Fruit fly (Drosophila melanogaster): ENCODE measurements around the gene CG5921.

dm6 chrX:6089679-6090460, 39.2 kb downstream of the CG5921 start, which contains the start of gene raptor:
- TF ChIP-seq CG5204 (GFP tag; optimal IDR thresholded peaks at IDR 0.05): no peak
- no peak for TF ChIP-seq tj (GFP tag; optimal IDR thresholded peaks at IDR 0.05)
- no peak for TF ChIP-seq pad (GFP tag; optimal IDR thresholded peaks at IDR 0.05)
- peak; percentile 3 for TF ChIP-seq CG12768 (GFP tag; optimal IDR thresholded peaks at IDR 0.05)
- TF ChIP-seq CG7045 (GFP tag; optimal IDR thresholded peaks at IDR 0.05): no peak
- TF ChIP-seq Crg-1 (GFP tag; optimal IDR thresholded peaks at IDR 0.05): no peak
- TF ChIP-seq Mnt (GFP tag; optimal IDR thresholded peaks at IDR 0.05): peak; percentile 44
- no peak for TF ChIP-seq Clk (GFP tag; optimal IDR thresholded peaks at IDR 0.05)
- no peak for TF ChIP-seq toe (GFP tag; optimal IDR thresholded peaks at IDR 0.05)
- TF ChIP-seq CG1620 (GFP tag; optimal IDR thresholded peaks at IDR 0.05): no peak
- TF ChIP-seq cic (GFP tag; optimal IDR thresholded peaks at IDR 0.05): no peak
- TF ChIP-seq cnc (optimal IDR thresholded peaks at IDR 0.05): no peak
- TF ChIP-seq bab1 (GFP tag; optimal IDR thresholded peaks at IDR 0.05): peak; percentile 14
- no peak for TF ChIP-seq CG11617 (GFP tag; optimal IDR thresholded peaks at IDR 0.05)

All from whole organism, adult.